Worm (Caenorhabditis elegans) whole organism, early embryonic: Measurements from ENCODE around the gene srz-19.

ENCODE experiments used
- F13C5.2 ChIP-seq: sonication (generic microtip); optimal IDR thresholded peaks from 2 replicates; lab custom pipeline; 2017; ENCODE audit warnings: mild to moderate bottlenecking, missing genetic modification characterization, inconsistent platforms, missing compliant biosample characterization
- ama-1 ChIP-seq: fragments of 150-350 bp; optimal IDR thresholded peaks from 2 replicates; lab custom pipeline; 2014
- ceh-13 ChIP-seq: fragments of 200-800 bp; sonication (Bioruptor generic); optimal IDR thresholded peaks from 2 replicates; lab custom pipeline; 2018; ENCODE audit warnings: mild to moderate bottlenecking, missing genetic modification characterization, missing compliant biosample characterization
- ceh-36 ChIP-seq: sonication (generic microtip); optimal IDR thresholded peaks from 2 replicates; lab custom pipeline; 2016; ENCODE audit warnings: missing genetic modification characterization, inconsistent platforms, missing compliant biosample characterization
- flt-1 ChIP-seq: fragments of 200-800 bp; sonication (Bioruptor generic); IDR thresholded peaks from 2 replicates; pipeline ENCODE4 v1.3.6; 2022; ENCODE audit warnings: missing genetic modification characterization, missing compliant biosample characterization
- hmbx-1 ChIP-seq: sonication (generic microtip); optimal IDR thresholded peaks from 2 replicates; lab custom pipeline; 2016; ENCODE audit warnings: mild to moderate bottlenecking, missing genetic modification characterization, missing compliant biosample characterization
- hmg-4 ChIP-seq: fragments of 200-800 bp; sonication (Bioruptor generic); optimal IDR thresholded peaks from 2 replicates; lab custom pipeline; 2018; ENCODE audit warnings: mild to moderate bottlenecking, missing genetic modification characterization, missing compliant biosample characterization
- hnd-1 ChIP-seq: sonication (generic microtip); optimal IDR thresholded peaks from 2 replicates; lab custom pipeline; 2016; ENCODE audit warnings: missing genetic modification characterization, missing compliant biosample characterization
- pes-1 ChIP-seq: fragments of 200-800 bp; sonication (Bioruptor generic); IDR thresholded peaks from 2 replicates; pipeline ENCODE4 v1.3.6; 2022; ENCODE audit warnings: missing genetic modification reagents, missing genetic modification characterization, missing compliant biosample characterization
- sea-1 ChIP-seq: fragments of 200-800 bp; sonication (Bioruptor generic); conservative IDR thresholded peaks from 2 replicates; pipeline ENCODE4 v1.3.6; 2022; ENCODE audit warnings: missing genetic modification characterization, missing compliant biosample characterization
- tbx-37 ChIP-seq: fragments of 200-800 bp; sonication (Bioruptor generic); conservative IDR thresholded peaks from 2 replicates; pipeline ENCODE4 v1.3.6; 2022; ENCODE audit warnings: missing genetic modification reagents, missing genetic modification characterization, missing compliant biosample characterization

DNA sequence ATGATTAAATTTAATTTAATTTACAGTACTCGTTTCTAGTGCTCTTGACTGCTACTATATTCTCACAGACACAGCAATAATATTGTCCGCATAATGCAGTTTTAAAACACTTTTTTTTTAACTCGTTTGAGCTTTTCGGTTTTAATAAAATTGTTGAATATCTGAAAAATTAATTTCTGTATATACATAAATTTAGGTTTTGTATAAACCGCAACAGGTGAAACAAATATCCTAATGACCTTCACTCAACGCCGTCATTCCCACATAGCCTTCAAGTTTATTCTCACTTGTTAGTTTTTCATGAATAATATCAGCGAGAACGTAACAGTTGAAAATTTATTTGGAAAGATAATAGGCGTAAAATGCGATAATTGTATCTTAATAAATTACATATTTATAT is at the start of gene srz-19:
- TF ChIP-seq sea-1 (GFP tag; lab: Robert Waterston, UW) (no peak), hmbx-1 (tag; lab: Kevin White, UChicago) (no peak), tbx-37 (GFP tag; lab: Robert Waterston, UW) (no peak), ama-1 (lab: Kevin White, UChicago) (no peak), pes-1 (GFP tag; lab: Robert Waterston, UW) (no peak), ceh-13 (no peak), hnd-1 (tag; lab: Kevin White, UChicago) (no peak), F13C5.2 (tag; lab: Kevin White, UChicago) (no peak), flt-1 (GFP tag; lab: Robert Waterston, UW) (no peak), hmg-4 (GFP tag; lab: Kevin White, UChicago) (no peak), ceh-36 (tag; lab: Kevin White, UChicago) (no peak)
